Fruit fly (Drosophila melanogaster) whole organism, prepupa: Measurements from ENCODE around the gene Blos3.

Experiments used
- Blimp-1 ChIP-seq: fragments of 200-800 bp; sonication (Bioruptor generic); optimal IDR thresholded peaks from 3 replicates; lab custom pipeline; 2017; ENCODE audit warnings: missing biosample characterization, missing genetic modification characterization, mild to moderate bottlenecking, moderate library complexity, missing genetic modification reagents
- CG10631 ChIP-seq: fragments of 200-800 bp; sonication (Bioruptor generic); optimal IDR thresholded peaks from 2 replicates; lab custom pipeline; 2016; ENCODE audit warnings: missing biosample characterization, missing genetic modification characterization
- CG10669 ChIP-seq: fragments of 200-800 bp; sonication (Bioruptor generic); optimal IDR thresholded peaks from 3 replicates; lab custom pipeline; 2018; ENCODE audit warnings: missing biosample characterization, mild to moderate bottlenecking, missing genetic modification characterization, moderate library complexity
- CG11762 ChIP-seq: fragments of 200-800 bp; sonication (Bioruptor generic); optimal IDR thresholded peaks from 3 replicates; lab custom pipeline; 2016; ENCODE audit warnings: missing biosample characterization, missing genetic modification characterization; ENCODE audit not compliant: insufficient read depth
- CG11902 ChIP-seq: fragments of 200-800 bp; sonication (Bioruptor generic); optimal IDR thresholded peaks from 3 replicates; lab custom pipeline; 2016; ENCODE audit warnings: missing biosample characterization, missing genetic modification characterization
- CG15336 ChIP-seq: fragments of 200-800 bp; sonication (Bioruptor generic); IDR thresholded peaks from 2 replicates; pipeline ENCODE4 v1.3.6; 2022; ENCODE audit warnings: missing biosample characterization, missing genetic modification characterization
- CG3032 ChIP-seq: fragments of 200-800 bp; optimal IDR thresholded peaks from 2 replicates; lab custom pipeline; 2019; ENCODE audit warnings: missing biosample characterization, mild to moderate bottlenecking, missing genetic modification characterization, moderate library complexity
- CG32006 ChIP-seq: fragments of 200-800 bp; sonication (Bioruptor generic); optimal IDR thresholded peaks from 3 replicates; lab custom pipeline; 2017; ENCODE audit warnings: missing biosample characterization, mild to moderate bottlenecking, missing genetic modification characterization
- CG3919 ChIP-seq: fragments of 200-800 bp; sonication (Bioruptor generic); optimal IDR thresholded peaks from 3 replicates; lab custom pipeline; 2016; ENCODE audit warnings: missing biosample characterization, missing genetic modification characterization
- CG4318 ChIP-seq: fragments of 200-800 bp; sonication (Bioruptor generic); optimal IDR thresholded peaks from 3 replicates; lab custom pipeline; 2017; ENCODE audit warnings: missing biosample characterization, mild to moderate bottlenecking, missing genetic modification characterization
- CG6163 ChIP-seq: fragments of 200-800 bp; sonication (Bioruptor generic); IDR thresholded peaks from 3 replicates; pipeline ENCODE4 v1.3.6; 2022; ENCODE audit warnings: missing biosample characterization, missing genetic modification characterization
- CG6276 ChIP-seq: fragments of 200-800 bp; sonication (Bioruptor generic); optimal IDR thresholded peaks from 2 replicates; lab custom pipeline; 2017; ENCODE audit warnings: missing biosample characterization, mild to moderate bottlenecking, missing genetic modification characterization
- CG6808 ChIP-seq: fragments of 200-800 bp; sonication (Bioruptor generic); optimal IDR thresholded peaks from 3 replicates; lab custom pipeline; 2017; ENCODE audit warnings: missing biosample characterization, missing genetic modification characterization, mild to moderate bottlenecking, moderate library complexity, missing genetic modification reagents
- Eip75B ChIP-seq: fragments of 200-800 bp; sonication (Bioruptor generic); optimal IDR thresholded peaks from 3 replicates; lab custom pipeline; 2016; ENCODE audit warnings: missing biosample characterization, missing genetic modification characterization
- Hr38 ChIP-seq: sonication (Bioruptor generic); optimal IDR thresholded peaks from 2 replicates; lab custom pipeline; 2016; ENCODE audit warnings: missing biosample characterization, missing genetic modification characterization
- Hr39 ChIP-seq: fragments of 200-800 bp; sonication (Bioruptor generic); optimal IDR thresholded peaks from 2 replicates; lab custom pipeline; 2016; ENCODE audit warnings: missing biosample characterization, missing genetic modification characterization
- Hr4 ChIP-seq: fragments of 200-800 bp; sonication (Bioruptor generic); optimal IDR thresholded peaks from 3 replicates; lab custom pipeline; 2016; ENCODE audit warnings: missing biosample characterization, missing genetic modification characterization
- Lpt ChIP-seq: fragments of 200-800 bp; sonication (Bioruptor generic); optimal IDR thresholded peaks from 3 replicates; lab custom pipeline; 2016; ENCODE audit warnings: missing biosample characterization, missing genetic modification characterization
- Smox ChIP-seq: fragments of 200-800 bp; sonication (Bioruptor generic); optimal IDR thresholded peaks from 3 replicates; lab custom pipeline; 2016; ENCODE audit warnings: missing biosample characterization, missing genetic modification characterization
- Sox15 ChIP-seq: fragments of 200-800 bp; sonication (Bioruptor generic); optimal IDR thresholded peaks from 3 replicates; lab custom pipeline; 2016; ENCODE audit warnings: missing biosample characterization, missing genetic modification characterization
- achi ChIP-seq: fragments of 200-800 bp; sonication (Bioruptor generic); optimal IDR thresholded peaks from 3 replicates; lab custom pipeline; 2016; ENCODE audit warnings: missing biosample characterization, missing genetic modification characterization
- dac ChIP-seq: fragments of 200-800 bp; sonication (Bioruptor generic); optimal IDR thresholded peaks from 2 replicates; lab custom pipeline; 2017; ENCODE audit warnings: missing biosample characterization, mild to moderate bottlenecking, missing genetic modification characterization
- dsx ChIP-seq: fragments of 200-800 bp; optimal IDR thresholded peaks from 3 replicates; lab custom pipeline; 2019; ENCODE audit warnings: missing biosample characterization, mild to moderate bottlenecking, missing genetic modification characterization, moderate library complexity; ENCODE audit not compliant: poor library complexity, severe bottlenecking
- eg ChIP-seq: fragments of 200-800 bp; sonication (Bioruptor generic); IDR thresholded peaks from 3 replicates; pipeline ENCODE4 v1.3.6; 2022; ENCODE audit warnings: missing biosample characterization, missing genetic modification characterization
- esn ChIP-seq: fragments of 200-800 bp; sonication (Bioruptor generic); optimal IDR thresholded peaks from 2 replicates; lab custom pipeline; 2016; ENCODE audit warnings: missing biosample characterization, mild to moderate bottlenecking, missing genetic modification characterization, moderate library complexity
- fd59A ChIP-seq: fragments of 200-800 bp; sonication (Bioruptor generic); optimal IDR thresholded peaks from 2 replicates; lab custom pipeline; 2017; ENCODE audit warnings: missing biosample characterization, mild to moderate bottlenecking, missing genetic modification characterization, missing genetic modification reagents
- lz ChIP-seq: fragments of 200-800 bp; sonication (Bioruptor generic); optimal IDR thresholded peaks from 3 replicates; lab custom pipeline; 2016; ENCODE audit warnings: missing biosample characterization, missing genetic modification characterization
- net ChIP-seq: fragments of 200-800 bp; sonication (Bioruptor generic); optimal IDR thresholded peaks from 3 replicates; lab custom pipeline; 2016; ENCODE audit warnings: missing biosample characterization, missing genetic modification characterization
- pdm3 ChIP-seq: fragments of 200-800 bp; sonication (Bioruptor generic); optimal IDR thresholded peaks from 3 replicates; lab custom pipeline; 2016; ENCODE audit warnings: missing biosample characterization, missing genetic modification characterization
- svp ChIP-seq: fragments of 200-800 bp; sonication (Bioruptor generic); peaks from one replicate; lab custom pipeline; 2016; ENCODE audit warnings: missing biosample characterization, missing genetic modification characterization

Gene Blos3

DNA sequence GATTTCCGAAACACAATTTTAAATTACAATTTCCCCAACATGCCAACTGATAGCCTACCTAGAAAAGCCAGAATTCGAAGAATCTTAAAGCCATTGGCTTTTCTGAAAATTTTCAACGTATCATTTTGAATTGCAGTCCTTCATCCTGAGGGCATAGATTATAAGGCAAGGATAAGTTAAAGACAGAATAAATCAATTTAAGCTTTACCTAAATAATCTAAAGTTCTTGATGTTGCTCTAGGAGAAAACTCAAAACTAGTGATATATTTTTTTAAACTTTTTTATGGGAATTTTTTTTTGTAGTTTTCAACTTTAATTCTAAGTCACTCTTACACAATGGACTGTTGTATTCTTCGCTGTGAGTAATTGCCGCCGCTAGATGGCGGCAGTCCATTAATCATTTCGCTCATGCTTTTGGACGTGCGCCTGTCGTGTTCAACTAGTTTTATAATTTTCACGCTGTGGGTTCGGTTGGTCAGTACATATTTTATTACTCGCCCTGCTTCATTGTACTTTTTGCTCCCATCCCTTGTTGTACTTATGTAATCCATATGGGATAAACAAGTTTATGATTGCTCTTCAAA is 44.2 kb downstream of the Blos3 start, which contains the start of gene COX6AL2:
Gene COX6AL2, minus strand, starts transcription at position 51 of the 584 bp plus-strand sequence.
- TF ChIP-seq CG3032 (tag; lab: Kevin White, UChicago): no peak
- no peak for TF ChIP-seq Lpt
- TF ChIP-seq Blimp-1: no peak
- TF ChIP-seq CG11762: no peak
- no peak for TF ChIP-seq net (GFP tag; lab: Kevin White, UChicago)
- TF ChIP-seq Hr4: no peak
- no peak for TF ChIP-seq CG15336
- TF ChIP-seq achi (GFP tag; lab: Kevin White, UChicago): no peak
- no peak for TF ChIP-seq CG6163 (GFP tag; lab: Robert Waterston, UW)
- TF ChIP-seq CG4318 (GFP tag; lab: Kevin White, UChicago): no peak
- no peak for TF ChIP-seq Hr38 (GFP tag; lab: Kevin White, UChicago)
- TF ChIP-seq, all 60 proteins: peak for 0

- TF ChIP-seq fd59A: no peak
- TF ChIP-seq eg (GFP tag; lab: Robert Waterston, UW): no peak
These were observed 46.4 kb downstream of the Blos3 start for dm6 chr3L:18916466-18916865.

DNA sequence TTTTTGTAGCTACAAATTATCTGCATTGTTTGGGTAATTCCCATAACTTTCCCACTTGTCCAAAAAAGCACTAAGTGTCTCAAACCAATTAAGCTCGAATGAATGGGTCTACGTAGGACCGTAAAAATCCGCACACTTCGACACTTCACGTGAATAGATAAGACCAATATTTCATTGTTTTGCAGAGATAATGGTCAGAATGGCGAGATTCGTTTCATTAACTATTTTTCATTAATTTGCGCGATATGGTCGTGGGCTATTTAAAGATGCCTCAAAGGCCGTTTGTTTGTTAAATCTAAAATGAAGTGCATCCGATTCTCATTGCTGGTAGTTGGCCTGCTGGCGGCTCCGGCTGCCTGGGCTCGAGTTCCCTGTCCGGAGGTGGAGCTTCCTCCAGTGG is 47.3 kb downstream of the Blos3 start, which contains the start of gene CG6839:
Gene CG6839, plus strand, starts transcription at position 301 of the 400 bp plus-strand sequence.
- TF ChIP-seq CG32006 (no peak), lz (no peak), Sox15 (GFP tag; lab: Kevin White, UChicago) (no peak), Hr38 (GFP tag; lab: Kevin White, UChicago) (no peak), CG6276 (GFP tag; lab: Kevin White, UChicago) (no peak), dac (no peak), CG11762 (no peak), svp (GFP tag; lab: Kevin White, UChicago) (no peak), CG6808 (GFP tag; lab: Kevin White, UChicago) (no peak), dsx (GFP tag; lab: Kevin White, UChicago) (no peak), CG3919 (GFP tag; lab: Kevin White, UChicago) (no peak)

- TF ChIP-seq pdm3 (GFP tag; lab: Kevin White, UChicago): no peak
- TF ChIP-seq esn (GFP tag; lab: Kevin White, UChicago): no peak
- no peak for TF ChIP-seq Hr39 (GFP tag; lab: Kevin White, UChicago)
- no peak for TF ChIP-seq CG11902 (GFP tag; lab: Kevin White, UChicago)
- TF ChIP-seq CG10631: no peak
- no peak for TF ChIP-seq dsx (GFP tag; lab: Kevin White, UChicago)
- TF ChIP-seq Smox: no peak
- TF ChIP-seq CG10669: no peak
- no peak for TF ChIP-seq dac
- no peak for TF ChIP-seq Eip75B
These were observed 50.2 kb downstream of the Blos3 start, which contains the start of gene CG18223 for dm6 chr3L:18920219-18920618. TSS of gene CG18223 (minus strand) at chr3L:18920319.
